Fruit fly (Drosophila melanogaster) whole organism, embryonic: Measurements from ENCODE around the gene mthl11.

ENCODE experiments used
- Atf3 ChIP-seq: fragments of 200-800 bp; sonication (Bioruptor generic); optimal IDR thresholded peaks from 3 replicates; lab custom pipeline; 2016; ENCODE audit warnings: missing biosample characterization, missing genetic modification characterization
- CG10462 ChIP-seq: fragments of 200-800 bp; sonication (Bioruptor generic); optimal IDR thresholded peaks from 2 replicates; lab custom pipeline; 2016; ENCODE audit warnings: missing biosample characterization, missing genetic modification characterization
- CG13775 ChIP-seq: fragments of 200-800 bp; sonication (Bioruptor generic); optimal IDR thresholded peaks from 3 replicates; lab custom pipeline; 2017; ENCODE audit warnings: missing biosample characterization, mild to moderate bottlenecking, missing genetic modification characterization
- CG15073 ChIP-seq: fragments of 200-800 bp; sonication (Bioruptor generic); optimal IDR thresholded peaks from 2 replicates; lab custom pipeline; 2016; ENCODE audit warnings: missing biosample characterization, missing genetic modification characterization
- CG1529 ChIP-seq: fragments of 200-800 bp; sonication (Bioruptor generic); optimal IDR thresholded peaks from 3 replicates; lab custom pipeline; 2018; ENCODE audit warnings: missing biosample characterization, missing genetic modification characterization
- CG16815 ChIP-seq: fragments of 200-800 bp; sonication (Bioruptor generic); optimal IDR thresholded peaks from 3 replicates; lab custom pipeline; 2017; ENCODE audit warnings: missing biosample characterization, mild to moderate bottlenecking, missing genetic modification characterization
- CG17186 ChIP-seq: fragments of 200-800 bp; sonication (Bioruptor generic); optimal IDR thresholded peaks from 3 replicates; lab custom pipeline; 2017; ENCODE audit warnings: missing biosample characterization, missing genetic modification reagents, missing genetic modification characterization
- CG17612 ChIP-seq: fragments of 200-800 bp; sonication (Bioruptor generic); IDR thresholded peaks from 2 replicates; pipeline ENCODE4 v1.3.6; 2022; ENCODE audit warnings: missing biosample characterization, missing genetic modification characterization
- CG17912 ChIP-seq: fragments of 200-800 bp; sonication (Bioruptor generic); optimal IDR thresholded peaks from 2 replicates; lab custom pipeline; 2018; ENCODE audit warnings: missing biosample characterization, mild to moderate bottlenecking, missing genetic modification characterization
- CG1832 ChIP-seq: fragments of 200-800 bp; sonication (Bioruptor generic); optimal IDR thresholded peaks from 2 replicates; lab custom pipeline; 2017; ENCODE audit warnings: missing biosample characterization, mild to moderate bottlenecking, missing genetic modification characterization, inconsistent platforms
- CG2678 ChIP-seq: fragments of 200-800 bp; sonication (Bioruptor generic); optimal IDR thresholded peaks from 3 replicates; lab custom pipeline; 2019; ENCODE audit warnings: missing biosample characterization, mild to moderate bottlenecking, missing genetic modification characterization, moderate library complexity
- CG3163 ChIP-seq: fragments of 200-800 bp; sonication (Bioruptor generic); optimal IDR thresholded peaks from 3 replicates; lab custom pipeline; 2016; ENCODE audit warnings: missing biosample characterization, missing genetic modification characterization
- CG9215 ChIP-seq: fragments of 200-800 bp; sonication (Bioruptor generic); IDR thresholded peaks from 2 replicates; pipeline ENCODE4 v1.3.6; 2022; ENCODE audit warnings: missing biosample characterization, missing genetic modification characterization
- CTCF ChIP-seq: fragments of 200-800 bp; sonication (Bioruptor generic); optimal IDR thresholded peaks from 2 replicates; lab custom pipeline; 2017; ENCODE audit warnings: missing biosample characterization, mild to moderate bottlenecking, missing genetic modification characterization, moderate library complexity
- Ets97D ChIP-seq: fragments of 200-800 bp; sonication (Bioruptor generic); optimal IDR thresholded peaks from 3 replicates; lab custom pipeline; 2016; ENCODE audit warnings: missing biosample characterization, missing genetic modification characterization
- GATAe ChIP-seq: fragments of 200-800 bp; sonication (Bioruptor generic); conservative IDR thresholded peaks from 2 replicates; pipeline ENCODE4 v1.3.6; 2022; ENCODE audit warnings: missing biosample characterization, missing genetic modification characterization
- HHEX ChIP-seq: fragments of 200-800 bp; sonication (Bioruptor generic); optimal IDR thresholded peaks from 3 replicates; lab custom pipeline; 2017; ENCODE audit warnings: missing biosample characterization, mild to moderate bottlenecking, missing genetic modification characterization, missing genetic modification reagents
- HLH4C ChIP-seq: fragments of 200-800 bp; sonication (Bioruptor generic); IDR thresholded peaks from 3 replicates; pipeline ENCODE4 v1.3.6; 2022; ENCODE audit warnings: missing biosample characterization, missing genetic modification characterization; ENCODE audit not compliant: partially characterized antibody
- Lhr ChIP-seq: fragments of 200-800 bp; sonication (Bioruptor generic); optimal IDR thresholded peaks from 3 replicates; lab custom pipeline; 2017; ENCODE audit warnings: mild to moderate bottlenecking, missing biosample characterization, missing genetic modification reagents, missing genetic modification characterization
- Max ChIP-seq: fragments of 200-800 bp; sonication (Bioruptor generic); optimal IDR thresholded peaks from 2 replicates; lab custom pipeline; 2016; ENCODE audit warnings: missing biosample characterization, mild to moderate bottlenecking, missing genetic modification characterization
- Meics ChIP-seq: fragments of 200-800 bp; sonication (Bioruptor generic); optimal IDR thresholded peaks from 2 replicates; lab custom pipeline; 2017; ENCODE audit warnings: missing biosample characterization, mild to moderate bottlenecking, missing genetic modification characterization
- Myb ChIP-seq: fragments of 200-800 bp; sonication (Bioruptor generic); optimal IDR thresholded peaks from 2 replicates; lab custom pipeline; 2016; ENCODE audit warnings: missing biosample characterization, missing genetic modification characterization
- Neu2 ChIP-seq: fragments of 200-800 bp; sonication (Bioruptor generic); optimal IDR thresholded peaks from 3 replicates; lab custom pipeline; 2016; ENCODE audit warnings: missing biosample characterization, missing genetic modification characterization, borderline replicate concordance
- Nf-YB ChIP-seq: fragments of 200-800 bp; sonication (Bioruptor generic); optimal IDR thresholded peaks from 3 replicates; lab custom pipeline; 2019; ENCODE audit warnings: missing biosample characterization, mild to moderate bottlenecking, missing genetic modification characterization, moderate library complexity
- Sin3A ChIP-seq: fragments of >200 bp; optimal IDR thresholded peaks from 2 replicates; lab custom pipeline; 2018
- Sox100B ChIP-seq: fragments of 200-800 bp; sonication (Bioruptor generic); optimal IDR thresholded peaks from 3 replicates; lab custom pipeline; 2018; ENCODE audit warnings: missing biosample characterization, mild to moderate bottlenecking, missing genetic modification characterization
- ap ChIP-seq: fragments of 200-800 bp; sonication (Bioruptor generic); IDR thresholded peaks from 2 replicates; pipeline ENCODE4 v1.3.6; 2022; ENCODE audit warnings: missing biosample characterization, missing genetic modification characterization
- ara ChIP-seq: fragments of 200-800 bp; sonication (Bioruptor generic); IDR thresholded peaks from 2 replicates; pipeline ENCODE4 v1.3.6; 2022; ENCODE audit warnings: missing biosample characterization, missing genetic modification characterization
- az2 ChIP-seq: fragments of 200-800 bp; sonication (Bioruptor generic); optimal IDR thresholded peaks from 3 replicates; lab custom pipeline; 2016; ENCODE audit warnings: missing biosample characterization, missing genetic modification characterization
- bab2 ChIP-seq: fragments of 200-800 bp; sonication (Bioruptor generic); optimal IDR thresholded peaks from 2 replicates; lab custom pipeline; 2016; ENCODE audit warnings: missing biosample characterization, missing genetic modification characterization
- btn ChIP-seq: fragments of 200-800 bp; sonication (Bioruptor generic); optimal IDR thresholded peaks from 2 replicates; lab custom pipeline; 2016; ENCODE audit warnings: missing biosample characterization, missing genetic modification characterization
- chinmo ChIP-seq: fragments of 200-800 bp; sonication (Bioruptor generic); IDR thresholded peaks from 4 replicates; pipeline ENCODE4 v1.3.6; 2022; ENCODE audit warnings: missing biosample characterization, missing genetic modification characterization; ENCODE audit not compliant: partially characterized antibody
- dimm ChIP-seq: fragments of 200-800 bp; sonication (Bioruptor generic); IDR thresholded peaks from 2 replicates; pipeline ENCODE4 v1.3.6; 2022; ENCODE audit warnings: missing biosample characterization, missing genetic modification characterization
- eve ChIP-seq, 2 experiments: fragments of >200 bp; optimal IDR thresholded peaks; 2 replicates each; lab custom pipeline; 2017; ENCODE audit warnings: missing biosample characterization in 2 of 2, missing genetic modification characterization in 2 of 2
- ewg ChIP-seq: fragments of 200-800 bp; sonication (Bioruptor generic); optimal IDR thresholded peaks from 3 replicates; lab custom pipeline; 2017; ENCODE audit warnings: mild to moderate bottlenecking, missing biosample characterization, missing genetic modification reagents, missing genetic modification characterization
- exex ChIP-seq: fragments of 200-800 bp; sonication (Bioruptor generic); optimal IDR thresholded peaks from 4 replicates; lab custom pipeline; 2018; ENCODE audit warnings: missing biosample characterization, mild to moderate bottlenecking, missing genetic modification characterization, moderate library complexity
- gem ChIP-seq: fragments of 200-800 bp; sonication (Bioruptor generic); optimal IDR thresholded peaks from 2 replicates; lab custom pipeline; 2019; ENCODE audit warnings: missing biosample characterization, mild to moderate bottlenecking, missing genetic modification characterization, moderate library complexity
- gro ChIP-seq: fragments of 200-800 bp; sonication (Bioruptor generic); optimal IDR thresholded peaks from 2 replicates; lab custom pipeline; 2016; ENCODE audit warnings: missing biosample characterization, missing genetic modification characterization
- ind ChIP-seq: fragments of 200-800 bp; sonication (Bioruptor generic); optimal IDR thresholded peaks from 3 replicates; lab custom pipeline; 2016; ENCODE audit warnings: missing biosample characterization, missing genetic modification characterization
- knrl ChIP-seq: fragments of 200-800 bp; sonication (Bioruptor generic); IDR thresholded peaks from 3 replicates; pipeline ENCODE4 v1.3.6; 2022; ENCODE audit warnings: missing biosample characterization, missing genetic modification characterization; ENCODE audit not compliant: partially characterized antibody
- mirr ChIP-seq: fragments of 200-800 bp; sonication (Bioruptor generic); optimal IDR thresholded peaks from 3 replicates; lab custom pipeline; 2018; ENCODE audit warnings: missing biosample characterization, mild to moderate bottlenecking, missing genetic modification characterization
- nerfin-2 ChIP-seq: fragments of 200-800 bp; sonication (Bioruptor generic); IDR thresholded peaks from 2 replicates; pipeline ENCODE4 v1.3.6; 2022; ENCODE audit warnings: missing biosample characterization, missing genetic modification characterization; ENCODE audit not compliant: partially characterized antibody
- phol ChIP-seq: fragments of 200-800 bp; sonication (Bioruptor generic); optimal IDR thresholded peaks from 3 replicates; lab custom pipeline; 2018; ENCODE audit warnings: missing biosample characterization, mild to moderate bottlenecking, missing genetic modification characterization, moderate library complexity
- psq ChIP-seq: fragments of 200-800 bp; sonication (Bioruptor generic); optimal IDR thresholded peaks from 2 replicates; lab custom pipeline; 2017; ENCODE audit warnings: missing biosample characterization, missing genetic modification characterization
- ranshi ChIP-seq: fragments of 200-800 bp; sonication (Bioruptor generic); IDR thresholded peaks from 2 replicates; pipeline ENCODE4 v1.3.6; 2022; ENCODE audit warnings: missing biosample characterization, missing genetic modification characterization
- ro ChIP-seq: fragments of 200-800 bp; sonication (Bioruptor generic); IDR thresholded peaks from 2 replicates; pipeline ENCODE4 v1.3.6; 2022; ENCODE audit warnings: missing biosample characterization, missing genetic modification characterization
- slou ChIP-seq: fragments of 200-800 bp; sonication (Bioruptor generic); optimal IDR thresholded peaks from 3 replicates; lab custom pipeline; 2016; ENCODE audit warnings: missing biosample characterization, missing genetic modification characterization
- tll ChIP-seq, 2 experiments: fragments of 200-800 bp in 1 of 2; fragments of >200 bp in 1 of 2; sonication (Bioruptor generic) in 1 of 2; optimal IDR thresholded peaks; 2 replicates each; lab custom pipeline; 2017 to 2019; ENCODE audit warnings: missing biosample characterization in 2 of 2, missing genetic modification characterization in 2 of 2, mild to moderate bottlenecking in 1 of 2, moderate library complexity in 1 of 2
- ttk ChIP-seq: fragments of 200-800 bp; sonication (Bioruptor generic); IDR thresholded peaks from 2 replicates; pipeline ENCODE4 v2.1.2; 2022; ENCODE audit warnings: missing biosample characterization, missing genetic modification characterization
- unpg ChIP-seq: fragments of 200-800 bp; sonication (Bioruptor generic); optimal IDR thresholded peaks from 3 replicates; lab custom pipeline; 2018; ENCODE audit warnings: missing biosample characterization, mild to moderate bottlenecking, missing genetic modification characterization, moderate library complexity
- wek ChIP-seq: fragments of 200-800 bp; sonication (Bioruptor generic); optimal IDR thresholded peaks from 3 replicates; lab custom pipeline; 2018; ENCODE audit warnings: missing biosample characterization, mild to moderate bottlenecking, missing genetic modification characterization, moderate library complexity

The mthl11 gene

DNA sequence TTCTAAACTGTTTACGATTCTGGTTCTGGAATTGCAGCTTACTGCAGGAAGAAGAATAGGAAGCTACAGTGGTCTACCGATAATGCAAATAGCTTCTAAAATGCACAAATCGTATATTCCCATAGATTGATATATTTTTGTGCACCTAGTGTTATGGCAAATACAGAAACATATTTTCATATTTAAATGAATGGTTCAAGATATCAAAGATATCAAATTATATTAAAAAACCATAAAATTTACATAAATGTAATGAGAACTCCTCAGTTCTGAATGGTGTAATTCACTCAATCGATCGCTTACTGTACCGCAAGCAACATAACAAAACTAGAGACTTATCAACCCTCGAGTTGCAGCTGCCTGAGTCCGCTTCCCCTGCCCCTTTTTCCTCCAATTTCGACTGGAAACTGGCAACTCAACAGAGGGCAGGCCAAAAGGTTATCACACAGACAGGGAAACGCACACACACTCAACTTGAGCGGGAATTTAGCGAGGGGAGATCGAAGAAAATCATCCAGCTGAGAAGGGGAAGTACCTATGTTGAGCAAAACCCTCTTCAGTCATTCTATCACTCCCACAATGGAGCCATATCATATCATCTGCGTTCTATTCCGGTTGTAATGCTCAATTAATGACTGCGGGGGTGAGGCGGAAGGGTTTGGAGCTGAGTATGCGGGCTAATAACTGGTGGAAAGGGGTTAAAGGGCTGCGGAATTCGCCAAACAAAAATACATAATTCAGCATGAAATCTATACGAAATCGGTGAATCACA lies 46.7 kb upstream of the mthl11 start (continued):
- TF ChIP-seq HLH4C (GFP tag; lab: Robert Waterston, UW) (no peak), phol (peak; percentile 57), tll (GFP tag; optimal IDR thresholded peaks at IDR 0.05; lab: Kevin White, UChicago) (no peak), CG3163 (GFP tag; lab: Kevin White, UChicago) (no peak), CG9215 (no peak), bab2 (GFP tag; lab: Kevin White, UChicago) (no peak), CG17912 (no peak), knrl (GFP tag; lab: Robert Waterston, UW) (no peak), az2 (peak; percentile 43), unpg (GFP tag; lab: Kevin White, UChicago) (peak; percentile 34), dimm (GFP tag; lab: Robert Waterston, UW) (no peak), CG2678 (tag; lab: Kevin White, UChicago) (peak; percentile 52), CG16815 (GFP tag; lab: Kevin White, UChicago) (peak; percentile 51), Sox100B (peak; percentile 29), ro (GFP tag; lab: Robert Waterston, UW) (no peak), CG13775 (GFP tag; lab: Kevin White, UChicago) (peak; percentile 26), psq (no peak), slou (GFP tag; lab: Kevin White, UChicago) (no peak), chinmo (GFP tag; lab: Robert Waterston, UW) (no peak), Lhr (GFP tag; lab: Kevin White, UChicago) (no peak), btn (GFP tag; lab: Kevin White, UChicago) (no peak), gem (peak; percentile 67), eve (GFP tag; optimal IDR thresholded peaks at IDR 0.05; lab: Kevin White, UChicago) (peak in 1 of 2 experiments; percentile 71), ara (GFP tag; lab: Robert Waterston, UW) (no peak), ranshi (GFP tag; lab: Robert Waterston, UW) (no peak), CTCF (no peak), CG1832 (GFP tag; lab: Kevin White, UChicago) (no peak), Myb (no peak), CG17612 (no peak), Nf-YB (GFP tag; lab: Kevin White, UChicago) (peak; percentile 20), CG15073 (GFP tag; lab: Kevin White, UChicago) (no peak), HHEX (GFP tag; lab: Kevin White, UChicago) (no peak), Atf3 (GFP tag; lab: Kevin White, UChicago) (no peak), CG10462 (GFP tag; lab: Kevin White, UChicago) (no peak), Meics (peak; percentile 22), Neu2 (GFP tag; lab: Kevin White, UChicago) (no peak), Ets97D (GFP tag; lab: Kevin White, UChicago) (no peak), exex (tag; lab: Kevin White, UChicago) (no peak), ewg (GFP tag; lab: Kevin White, UChicago) (no peak), ttk (GFP tag; lab: Robert Waterston, UW) (no peak), Max (GFP tag; lab: Kevin White, UChicago) (peak; percentile 4), gro (no peak), mirr (no peak), ind (GFP tag; lab: Kevin White, UChicago) (no peak), Sin3A (no peak), nerfin-2 (GFP tag; lab: Robert Waterston, UW) (no peak), GATAe (GFP tag; lab: Robert Waterston, UW) (no peak), wek (GFP tag; lab: Kevin White, UChicago) (no peak), CG17186 (no peak), ap (no peak), CG1529 (GFP tag; lab: Kevin White, UChicago) (no peak)
